Worm (Caenorhabditis elegans) whole organism, young adult: ENCODE results near the gene C14E2.6.
A peak's percentile ranks its signal among the peaks of the same experiment; 100 is the strongest.

Experiments
- B0035.1 ChIP-seq: sonication (generic microtip); optimal IDR thresholded peaks from 2 replicates; lab custom pipeline; 2016; ENCODE audit warnings: missing genetic modification characterization, mild to moderate bottlenecking, missing compliant biosample characterization, missing genotype, missing genetic modification reagents
- D2030.7 ChIP-seq: fragments of 200-800 bp; sonication (Bioruptor generic); IDR thresholded peaks from 2 replicates; pipeline ENCODE4 v1.3.6; 2022; ENCODE audit warnings: missing genetic modification reagents, missing genetic modification characterization, missing compliant biosample characterization
- F10E7.11 ChIP-seq: sonication (generic microtip); optimal IDR thresholded peaks from 2 replicates; lab custom pipeline; 2017; ENCODE audit warnings: mild to moderate bottlenecking, missing genetic modification characterization, moderate library complexity, missing compliant biosample characterization
- F23B12.7 ChIP-seq: sonication (generic microtip); optimal IDR thresholded peaks from 2 replicates; lab custom pipeline; 2017; ENCODE audit warnings: missing genetic modification characterization, mild to moderate bottlenecking, missing compliant biosample characterization, antibody characterized with exemption, moderate library complexity; ENCODE audit not compliant: insufficient read depth
- T07F8.4 ChIP-seq: sonication (generic microtip); optimal IDR thresholded peaks from 2 replicates; lab custom pipeline; 2016; ENCODE audit warnings: mild to moderate bottlenecking, missing genetic modification characterization, moderate library complexity, missing compliant biosample characterization
- T26A5.8 ChIP-seq: sonication (generic microtip); optimal IDR thresholded peaks from 2 replicates; lab custom pipeline; 2016; ENCODE audit warnings: missing genetic modification characterization, missing compliant biosample characterization
- Y53F4B.3 ChIP-seq: fragments of 200-800 bp; sonication (Bioruptor generic); IDR thresholded peaks from 2 replicates; pipeline ENCODE4 v1.3.6; 2022; ENCODE audit warnings: missing genetic modification reagents, missing genetic modification characterization, missing compliant biosample characterization
- Y56A3A.18 ChIP-seq: fragments of 200-800 bp; sonication (Bioruptor generic); IDR thresholded peaks from 2 replicates; pipeline ENCODE4 v1.3.6; 2022; ENCODE audit warnings: missing genetic modification reagents, missing genetic modification characterization, missing compliant biosample characterization
- Y79H2A.3 ChIP-seq: fragments of 200-800 bp; sonication (Bioruptor generic); conservative IDR thresholded peaks from 2 replicates; pipeline ENCODE4 v1.3.6; 2022; ENCODE audit warnings: missing genetic modification reagents, missing genetic modification characterization, missing compliant biosample characterization
- Y95B8A.8 ChIP-seq: fragments of 200-800 bp; sonication (Bioruptor generic); IDR thresholded peaks from 2 replicates; pipeline ENCODE4 v1.3.6; 2022; ENCODE audit warnings: missing genetic modification reagents, missing genetic modification characterization, missing compliant biosample characterization
- aptf-2 ChIP-seq: fragments of 200-800 bp; sonication (Bioruptor generic); conservative IDR thresholded peaks from 2 replicates; pipeline ENCODE4 v1.3.6; 2022; ENCODE audit warnings: missing genetic modification reagents, missing genetic modification characterization, missing compliant biosample characterization
- attf-6 ChIP-seq: fragments of 200-800 bp; sonication (Bioruptor generic); IDR thresholded peaks from 2 replicates; pipeline ENCODE4 v1.3.6; 2022; ENCODE audit warnings: missing genetic modification reagents, missing genetic modification characterization, missing compliant biosample characterization
- cebp-2 ChIP-seq: fragments of 200-800 bp; sonication (Bioruptor generic); IDR thresholded peaks from 2 replicates; pipeline ENCODE4 v1.3.6; 2022; ENCODE audit warnings: missing genetic modification characterization, missing compliant biosample characterization
- ceh-27 ChIP-seq: fragments of 200-800 bp; sonication (Bioruptor generic); optimal IDR thresholded peaks from 2 replicates; lab custom pipeline; 2018; ENCODE audit warnings: mild to moderate bottlenecking, missing genetic modification characterization, moderate library complexity, missing compliant biosample characterization
- ceh-40 ChIP-seq: fragments of 200-800 bp; sonication (Bioruptor generic); IDR thresholded peaks from 2 replicates; pipeline ENCODE4 v1.3.6; 2022; ENCODE audit warnings: missing genetic modification characterization, missing compliant biosample characterization
- chd-7 ChIP-seq: sonication (generic microtip); optimal IDR thresholded peaks from 2 replicates; lab custom pipeline; 2016; ENCODE audit warnings: mild to moderate bottlenecking, missing genetic modification characterization, moderate library complexity, missing compliant biosample characterization
- dox-1 ChIP-seq: fragments of 200-800 bp; sonication (Bioruptor generic); IDR thresholded peaks from 2 replicates; pipeline ENCODE4 v1.3.6; 2022; ENCODE audit warnings: missing genetic modification reagents, missing genetic modification characterization, missing compliant biosample characterization
- dpl-1 ChIP-seq: fragments of 150-350 bp; optimal IDR thresholded peaks from 2 replicates; lab custom pipeline; 2014; ENCODE audit warnings: missing biosample characterization, missing genetic modification reagents, missing genetic modification characterization
- egl-44 ChIP-seq: fragments of 200-800 bp; sonication (Bioruptor generic); IDR thresholded peaks from 2 replicates; pipeline ENCODE4 v1.3.6; 2022; ENCODE audit warnings: missing genetic modification reagents, missing genetic modification characterization, missing compliant biosample characterization
- ets-4 ChIP-seq: fragments of 200-800 bp; sonication (Bioruptor generic); optimal IDR thresholded peaks from 2 replicates; lab custom pipeline; 2018; ENCODE audit warnings: mild to moderate bottlenecking, missing genetic modification characterization, missing compliant biosample characterization
- fkh-3 ChIP-seq: sonication (generic microtip); optimal IDR thresholded peaks from 2 replicates; lab custom pipeline; 2016; ENCODE audit warnings: mild to moderate bottlenecking, missing genetic modification characterization, missing compliant biosample characterization
- gei-17 ChIP-seq: fragments of 200-800 bp; sonication (Bioruptor generic); optimal IDR thresholded peaks from 2 replicates; lab custom pipeline; 2018; ENCODE audit warnings: mild to moderate bottlenecking, missing genetic modification characterization, missing compliant biosample characterization
- hlh-12 ChIP-seq: sonication (generic microtip); optimal IDR thresholded peaks from 2 replicates; lab custom pipeline; 2016; ENCODE audit warnings: missing genetic modification characterization, missing compliant biosample characterization
- hmg-1.2 ChIP-seq: fragments of 200-800 bp; sonication (Bioruptor generic); IDR thresholded peaks from 2 replicates; pipeline ENCODE4 v1.3.6; 2022; ENCODE audit warnings: missing genetic modification reagents, missing genetic modification characterization, missing compliant biosample characterization
- hrde-1 ChIP-seq: sonication (generic microtip); optimal IDR thresholded peaks from 2 replicates; lab custom pipeline; 2016; ENCODE audit warnings: missing genetic modification characterization, mild to moderate bottlenecking, missing compliant biosample characterization, moderate library complexity, missing genotype, missing genetic modification reagents, borderline replicate concordance
- let-526 ChIP-seq: fragments of 200-800 bp; sonication (Bioruptor generic); IDR thresholded peaks from 2 replicates; pipeline ENCODE4 v1.3.6; 2022; ENCODE audit warnings: missing genetic modification reagents, missing genetic modification characterization, missing compliant biosample characterization
- let-607 ChIP-seq, 2 experiments: fragments of 200-800 bp in 1 of 2; sonication (Bioruptor generic) in 1 of 2; sonication (generic microtip) in 1 of 2; optimal IDR thresholded peaks; 2 replicates each; lab custom pipeline; 2016 to 2018; ENCODE audit warnings: mild to moderate bottlenecking in 2 of 2, missing compliant biosample characterization in 2 of 2, missing genetic modification characterization in 2 of 2, moderate library complexity in 2 of 2, missing genotype in 1 of 2
- lin-54 ChIP-seq: fragments of 200-800 bp; sonication (Bioruptor generic); optimal IDR thresholded peaks from 2 replicates; lab custom pipeline; 2018; ENCODE audit warnings: mild to moderate bottlenecking, missing genetic modification characterization, missing compliant biosample characterization
- lsl-1 ChIP-seq: fragments of 200-800 bp; sonication (Bioruptor generic); optimal IDR thresholded peaks from 2 replicates; lab custom pipeline; 2018; ENCODE audit warnings: mild to moderate bottlenecking, missing genetic modification characterization, moderate library complexity, missing compliant biosample characterization
- madf-6 ChIP-seq: fragments of 200-800 bp; sonication (Bioruptor generic); IDR thresholded peaks from 2 replicates; pipeline ENCODE4 v1.3.6; 2022; ENCODE audit warnings: missing genetic modification reagents, missing genetic modification characterization, missing compliant biosample characterization
- mes-4 ChIP-seq: sonication (generic microtip); optimal IDR thresholded peaks from 2 replicates; lab custom pipeline; 2016; ENCODE audit warnings: missing genotype, missing genetic modification characterization, missing compliant biosample characterization
- nfya-1 ChIP-seq: sonication (generic microtip); optimal IDR thresholded peaks from 2 replicates; lab custom pipeline; 2017; ENCODE audit warnings: antibody characterized with exemption, missing compliant biosample characterization, missing genetic modification characterization, borderline replicate concordance; ENCODE audit not compliant: insufficient read depth
- nfyb-1 ChIP-seq: fragments of 200-800 bp; sonication (Bioruptor generic); IDR thresholded peaks from 2 replicates; pipeline ENCODE4 v1.3.6; 2022; ENCODE audit warnings: missing genetic modification reagents, missing genetic modification characterization, missing compliant biosample characterization
- nhr-120 ChIP-seq: fragments of 200-800 bp; sonication (Bioruptor generic); IDR thresholded peaks from 2 replicates; pipeline ENCODE4 v1.3.6; 2022; ENCODE audit warnings: missing genetic modification characterization, missing compliant biosample characterization
- nhr-27 ChIP-seq: fragments of 200-800 bp; sonication (Bioruptor generic); optimal IDR thresholded peaks from 2 replicates; lab custom pipeline; 2018; ENCODE audit warnings: mild to moderate bottlenecking, missing genetic modification characterization, moderate library complexity, missing compliant biosample characterization
- rcor-1 ChIP-seq: fragments of 200-800 bp; sonication (Bioruptor generic); IDR thresholded peaks from 2 replicates; pipeline ENCODE4 v1.3.6; 2022; ENCODE audit warnings: missing genetic modification reagents, missing genetic modification characterization, missing compliant biosample characterization
- rpc-1 ChIP-seq, 2 experiments: fragments of 150-350 bp in 1 of 2; sonication (generic microtip) in 1 of 2; optimal IDR thresholded peaks; 2 replicates each; lab custom pipeline; 2014 to 2018; ENCODE audit warnings: missing biosample characterization in 1 of 2, missing genetic modification characterization in 1 of 2, missing genetic modification reagents in 1 of 2, missing genotype in 1 of 2
- sdz-38 ChIP-seq: sonication (generic microtip); optimal IDR thresholded peaks from 2 replicates; lab custom pipeline; 2016; ENCODE audit warnings: missing genotype, missing genetic modification characterization, missing compliant biosample characterization
- snpc-1.3 ChIP-seq: sonication (generic microtip); optimal IDR thresholded peaks from 2 replicates; lab custom pipeline; 2017; ENCODE audit warnings: missing genetic modification characterization, mild to moderate bottlenecking, missing compliant biosample characterization, antibody characterized with exemption, moderate library complexity, missing genotype, missing genetic modification reagents; ENCODE audit not compliant: insufficient read depth
- ztf-18 ChIP-seq: sonication (generic microtip); optimal IDR thresholded peaks from 2 replicates; lab custom pipeline; 2016; ENCODE audit warnings: missing genotype, mild to moderate bottlenecking, missing genetic modification characterization, missing compliant biosample characterization

Gene C14E2.6

ce11 chrX:1829937-1830336 is at the start of gene C14E2.6:
Gene C14E2.6 (minus strand): TSS chrX:1830037.
- TF ChIP-seq attf-6 (GFP tag; lab: Robert Waterston, UW) (no peak), snpc-1.3 (tag; lab: Kevin White, UChicago) (no peak), ceh-40 (GFP tag; lab: Robert Waterston, UW) (no peak), dox-1 (GFP tag; lab: Robert Waterston, UW) (no peak), nhr-27 (no peak), madf-6 (GFP tag; lab: Robert Waterston, UW) (no peak), F23B12.7 (no peak), let-607 (tag; optimal IDR thresholded peaks at IDR 0.05; lab: Kevin White, UChicago) (no peak), mes-4 (tag; lab: Kevin White, UChicago) (no peak)

ce11 chrX:1870991-1871390 is 41.2 kb upstream of the C14E2.6 start:
- TF ChIP-seq chd-7 (tag; lab: Kevin White, UChicago) (no peak), attf-6 (GFP tag; lab: Robert Waterston, UW) (no peak), Y56A3A.18 (no peak), let-607 (tag; optimal IDR thresholded peaks at IDR 0.05; lab: Kevin White, UChicago) (no peak), nfyb-1 (GFP tag; lab: Robert Waterston, UW) (peak; percentile 21; the same call in 1 of the 2 replicates), dpl-1 (GFP tag; lab: Kevin White, UChicago) (no peak)

- no peak for TF ChIP-seq ets-4 (GFP tag; lab: Kevin White, UChicago)
- TF ChIP-seq nhr-27: no peak
- no peak for TF ChIP-seq lsl-1 (GFP tag; lab: Kevin White, UChicago)
- no peak for TF ChIP-seq sdz-38 (tag; lab: Kevin White, UChicago)
- no peak for TF ChIP-seq Y95B8A.8 (GFP tag; lab: Robert Waterston, UW)
- no peak for TF ChIP-seq rcor-1 (GFP tag; lab: Robert Waterston, UW)
- no peak for TF ChIP-seq D2030.7
- TF ChIP-seq fkh-3 (tag; lab: Kevin White, UChicago): no peak
Measured at ce11 chrX:1864946-1865345, 35.1 kb upstream of the C14E2.6 start, which contains the start of gene tbx-41. Gene tbx-41 (plus strand): TSS chrX:1865246.

- no peak for TF ChIP-seq Y53F4B.3 (GFP tag; lab: Robert Waterston, UW)
- TF ChIP-seq ceh-27 (GFP tag; lab: Kevin White, UChicago): no peak
- no peak for TF ChIP-seq B0035.1
- TF ChIP-seq rpc-1 (optimal IDR thresholded peaks at IDR 0.05; lab: Kevin White, UChicago): no peak
- no peak for TF ChIP-seq rpc-1 (tag; optimal IDR thresholded peaks at IDR 0.05; lab: Kevin White, UChicago)
- no peak for TF ChIP-seq aptf-2 (GFP tag; lab: Robert Waterston, UW)
- TF ChIP-seq snpc-1.3 (tag; lab: Kevin White, UChicago): no peak
- no peak for TF ChIP-seq hlh-12 (tag; lab: Kevin White, UChicago)
- TF ChIP-seq T07F8.4 (tag; lab: Kevin White, UChicago): no peak
- no peak for TF ChIP-seq Y79H2A.3 (GFP tag; lab: Robert Waterston, UW)
- no peak for TF ChIP-seq T26A5.8
- no peak for TF ChIP-seq lin-54 (GFP tag; lab: Kevin White, UChicago)
- no peak for TF ChIP-seq mes-4 (tag; lab: Kevin White, UChicago)
Measured at ce11 chrX:1860422-1860821, 30.6 kb upstream of the C14E2.6 start, which contains the start of gene T26C11.8. Gene T26C11.8 (plus strand): TSS chrX:1860722.

ce11 chrX:1858616-1859015 is 28.8 kb upstream of the C14E2.6 start:
- peak; percentile 90 for TF ChIP-seq dox-1 (GFP tag; lab: Robert Waterston, UW)
- TF ChIP-seq Y79H2A.3 (GFP tag; lab: Robert Waterston, UW): no peak
- peak; percentile 53 for TF ChIP-seq ztf-18
- TF ChIP-seq aptf-2 (GFP tag; lab: Robert Waterston, UW): 0 out of 2 replicates have a peak, but pooled peaks have one; percentile 27
- TF ChIP-seq nfya-1 (tag; lab: Kevin White, UChicago): no peak
- 0 out of 2 replicates have a peak, but pooled peaks have one; percentile 55 for TF ChIP-seq cebp-2 (GFP tag; lab: Robert Waterston, UW)
- no peak for TF ChIP-seq F10E7.11
- TF ChIP-seq egl-44 (GFP tag; lab: Robert Waterston, UW): no peak
- no peak for TF ChIP-seq nhr-120 (GFP tag; lab: Robert Waterston, UW)
- 0 out of 2 replicates have a peak, but pooled peaks have one; percentile 42 for TF ChIP-seq let-526
- peak; percentile 83 for TF ChIP-seq hmg-1.2 (GFP tag; lab: Robert Waterston, UW)
- no peak for TF ChIP-seq hrde-1
- peak; percentile 45; the same call in 1 of the 2 replicates for TF ChIP-seq madf-6 (GFP tag; lab: Robert Waterston, UW)
- peak; percentile 11; the same call in 1 of the 2 replicates for TF ChIP-seq Y53F4B.3 (GFP tag; lab: Robert Waterston, UW)
- peak; percentile 82 for TF ChIP-seq gei-17 (GFP tag; lab: Kevin White, UChicago)
